Worm (Caenorhabditis elegans) whole organism, L2 larva: Measurements from ENCODE around the gene let-754.

Experiments
- R02D3.7 ChIP-seq: fragments of 150-350 bp; optimal IDR thresholded peaks from 2 replicates; lab custom pipeline; 2014; ENCODE audit warnings: missing biosample characterization, missing genetic modification characterization
- ZK546.5 ChIP-seq: sonication (generic microtip); optimal IDR thresholded peaks from 2 replicates; lab custom pipeline; 2017; ENCODE audit warnings: missing biosample characterization, missing genetic modification characterization
- aly-2 ChIP-seq: fragments of 150-350 bp; optimal IDR thresholded peaks from 2 replicates; lab custom pipeline; 2014; ENCODE audit warnings: missing biosample characterization, missing genetic modification characterization
- ama-1 ChIP-seq: fragments of 150-350 bp; optimal IDR thresholded peaks from 2 replicates; lab custom pipeline; 2018; ENCODE audit warnings: inconsistent platforms
- blmp-1 ChIP-seq: sonication (generic microtip); optimal IDR thresholded peaks from 2 replicates; lab custom pipeline; 2017; ENCODE audit warnings: missing genetic modification characterization, mild to moderate bottlenecking, missing compliant biosample characterization, antibody characterized with exemption, moderate library complexity; ENCODE audit not compliant: insufficient read depth
- ceh-16 ChIP-seq: fragments of 150-350 bp; optimal IDR thresholded peaks from 2 replicates; lab custom pipeline; 2014; ENCODE audit warnings: missing biosample characterization, missing genetic modification characterization
- crh-2 ChIP-seq: sonication (generic microtip); optimal IDR thresholded peaks from 2 replicates; lab custom pipeline; 2017; ENCODE audit warnings: missing biosample characterization, missing genetic modification characterization
- dmd-4 ChIP-seq: sonication (generic microtip); optimal IDR thresholded peaks from 2 replicates; lab custom pipeline; 2017; ENCODE audit warnings: missing biosample characterization, missing genetic modification characterization
- egl-27 ChIP-seq: sonication (generic microtip); optimal IDR thresholded peaks from 3 replicates; lab custom pipeline; 2017; ENCODE audit warnings: missing biosample characterization, missing genetic modification reagents, missing genetic modification characterization
- elt-3 ChIP-seq: sonication (generic microtip); optimal IDR thresholded peaks from 2 replicates; lab custom pipeline; 2017; ENCODE audit warnings: missing biosample characterization, missing genetic modification characterization
- fos-1 ChIP-seq: fragments of 150-350 bp; optimal IDR thresholded peaks from 2 replicates; lab custom pipeline; 2014; ENCODE audit warnings: missing biosample characterization, missing genetic modification characterization
- gmeb-1 ChIP-seq: fragments of 150-350 bp; optimal IDR thresholded peaks from 2 replicates; lab custom pipeline; 2014; ENCODE audit warnings: missing biosample characterization, missing genetic modification characterization
- lin-11 ChIP-seq: fragments of 150-350 bp; sonication (generic microtip); optimal IDR thresholded peaks from 2 replicates; lab custom pipeline; 2014; ENCODE audit warnings: missing biosample characterization, missing genetic modification characterization, inconsistent platforms, mixed read lengths
- lin-13 ChIP-seq: fragments of 150-350 bp; optimal IDR thresholded peaks from 2 replicates; lab custom pipeline; 2014; ENCODE audit warnings: missing biosample characterization, missing genetic modification reagents, missing genetic modification characterization
- lin-39 ChIP-seq: fragments of 150-350 bp; optimal IDR thresholded peaks from 2 replicates; lab custom pipeline; 2014; ENCODE audit warnings: missing biosample characterization, missing genetic modification reagents, missing genetic modification characterization
- lsy-2 ChIP-seq, 2 experiments: fragments of 150-350 bp in 1 of 2; sonication (generic microtip) in 1 of 2; optimal IDR thresholded peaks; 2 replicates each; lab custom pipeline; 2014 to 2017; ENCODE audit warnings: missing biosample characterization in 2 of 2, missing genetic modification characterization in 2 of 2
- mbf-1 ChIP-seq: sonication (generic microtip); optimal IDR thresholded peaks from 2 replicates; lab custom pipeline; 2017; ENCODE audit warnings: missing biosample characterization, missing genetic modification characterization
- nhr-11 ChIP-seq: fragments of 150-350 bp; optimal IDR thresholded peaks from 2 replicates; lab custom pipeline; 2014; ENCODE audit warnings: missing biosample characterization, missing genetic modification characterization
- nhr-12 ChIP-seq: fragments of 150-350 bp; optimal IDR thresholded peaks from 2 replicates; lab custom pipeline; 2014; ENCODE audit warnings: missing biosample characterization, missing genetic modification characterization
- nhr-129 ChIP-seq: fragments of 150-350 bp; optimal IDR thresholded peaks from 2 replicates; lab custom pipeline; 2014; ENCODE audit warnings: missing biosample characterization, missing genetic modification characterization
- nhr-21 ChIP-seq: fragments of 150-350 bp; optimal IDR thresholded peaks from 2 replicates; lab custom pipeline; 2014; ENCODE audit warnings: missing biosample characterization, missing genetic modification characterization
- nhr-23 ChIP-seq: fragments of 150-350 bp; optimal IDR thresholded peaks from 2 replicates; lab custom pipeline; 2014; ENCODE audit warnings: missing biosample characterization, missing genetic modification reagents, missing genetic modification characterization
- nhr-237 ChIP-seq: fragments of 150-350 bp; optimal IDR thresholded peaks from 2 replicates; lab custom pipeline; 2014; ENCODE audit warnings: missing biosample characterization, missing genetic modification characterization
- nhr-6 ChIP-seq: fragments of 150-350 bp; optimal IDR thresholded peaks from 2 replicates; lab custom pipeline; 2014; ENCODE audit warnings: missing biosample characterization, missing genetic modification characterization
- nhr-77 ChIP-seq: fragments of 150-350 bp; optimal IDR thresholded peaks from 2 replicates; lab custom pipeline; 2014; ENCODE audit warnings: missing biosample characterization, missing genetic modification characterization
- peb-1 ChIP-seq: fragments of 150-350 bp; optimal IDR thresholded peaks from 2 replicates; lab custom pipeline; 2014; ENCODE audit warnings: missing biosample characterization, missing genetic modification characterization
- sem-4 ChIP-seq: fragments of 150-350 bp; optimal IDR thresholded peaks from 2 replicates; lab custom pipeline; 2014; ENCODE audit warnings: missing biosample characterization, missing genetic modification reagents, missing genetic modification characterization
- sma-3 ChIP-seq: sonication (generic microtip); optimal IDR thresholded peaks from 2 replicates; lab custom pipeline; 2016; ENCODE audit warnings: missing genetic modification reagents, missing genetic modification characterization, missing compliant biosample characterization
- sma-9 ChIP-seq, 2 experiments: fragments of 150-350 bp in 1 of 2; sonication (generic microtip) in 1 of 2; optimal IDR thresholded peaks; 2 replicates each; lab custom pipeline; 2014 to 2016; ENCODE audit warnings: missing genetic modification characterization in 2 of 2, mild to moderate bottlenecking in 1 of 2, missing biosample characterization in 1 of 2, missing compliant biosample characterization in 1 of 2, missing genetic modification reagents in 1 of 2, moderate library complexity in 1 of 2
- unc-39 ChIP-seq: fragments of 150-350 bp; optimal IDR thresholded peaks from 2 replicates; lab custom pipeline; 2014; ENCODE audit warnings: missing biosample characterization, missing genetic modification characterization
- unc-55 ChIP-seq: fragments of 150-350 bp; sonication (generic microtip); optimal IDR thresholded peaks from 3 replicates; lab custom pipeline; 2014; ENCODE audit warnings: missing biosample characterization, missing genetic modification reagents, missing genetic modification characterization
- ztf-1 ChIP-seq: fragments of 200-800 bp; sonication (Bioruptor generic); conservative IDR thresholded peaks from 2 replicates; pipeline ENCODE4 v1.3.6; 2022; ENCODE audit warnings: missing genetic modification characterization, missing compliant biosample characterization
- ztf-11 ChIP-seq: sonication (generic microtip); optimal IDR thresholded peaks from 2 replicates; lab custom pipeline; 2017; ENCODE audit warnings: missing biosample characterization, missing genetic modification characterization
- ztf-4 ChIP-seq: fragments of 150-350 bp; optimal IDR thresholded peaks from 2 replicates; lab custom pipeline; 2014; ENCODE audit warnings: missing biosample characterization, missing genetic modification characterization

The let-754 gene

ce11 chrIII:7925968-7926367 is 27.1 kb downstream of the let-754 start:
- no peak for TF ChIP-seq ZK546.5 (tag; lab: Kevin White, UChicago)
- no peak for TF ChIP-seq peb-1 (tag; lab: Kevin White, UChicago)
- no peak for TF ChIP-seq lsy-2 (tag; optimal IDR thresholded peaks at IDR 0.05; lab: Kevin White, UChicago)
- no peak for TF ChIP-seq sma-9 (GFP tag; optimal IDR thresholded peaks at IDR 0.05; lab: Kevin White, UChicago)
- TF ChIP-seq sma-9 (tag; optimal IDR thresholded peaks at IDR 0.05; lab: Kevin White, UChicago) = no peak
- no peak for TF ChIP-seq lin-11 (tag; lab: Kevin White, UChicago)
- no peak for TF ChIP-seq nhr-237
- TF ChIP-seq gmeb-1 = no peak

DNA sequence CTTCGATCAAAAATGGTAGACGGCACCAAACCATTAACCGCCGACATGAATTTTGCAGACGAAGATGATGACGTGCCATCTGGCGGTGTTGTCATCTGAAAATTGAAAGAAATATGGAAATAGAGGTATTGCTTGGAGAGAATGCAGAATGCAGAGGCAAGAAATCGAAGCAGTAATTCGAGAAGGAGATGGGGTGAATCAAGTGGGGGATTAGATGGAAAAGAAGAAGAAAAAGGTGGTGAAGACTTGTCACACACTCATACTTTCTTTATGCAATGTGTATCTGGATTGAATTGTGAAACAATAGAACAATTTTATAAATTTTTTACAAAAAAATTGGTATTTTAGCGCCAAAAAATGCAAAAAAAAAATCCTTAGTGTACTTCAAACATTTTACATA is 28.3 kb downstream of the let-754 start, which contains the start of gene tag-250:
Gene tag-250 (minus strand): TSS at position 101 of the 400 bp plus-strand sequence.
- no peak for TF ChIP-seq nhr-21 (tag; lab: Kevin White, UChicago)
- TF ChIP-seq ZK546.5 (tag; lab: Kevin White, UChicago) = no peak
- no peak for TF ChIP-seq nhr-6
- no peak for TF ChIP-seq unc-39
- no peak for TF ChIP-seq ztf-4 (tag; lab: Kevin White, UChicago)
- TF ChIP-seq nhr-23 (tag; lab: Kevin White, UChicago) = no peak
- no peak for TF ChIP-seq nhr-129 (tag; lab: Kevin White, UChicago)
- no peak for TF ChIP-seq fos-1 (tag; lab: Kevin White, UChicago)
- TF ChIP-seq crh-2 (tag; lab: Kevin White, UChicago) = no peak
- TF ChIP-seq R02D3.7 (tag; lab: Kevin White, UChicago) = no peak
- no peak for TF ChIP-seq unc-55 (GFP tag; lab: Kevin White, UChicago)
- TF ChIP-seq sma-3 (GFP tag; lab: Kevin White, UChicago) = no peak
- TF ChIP-seq nhr-12 (tag; lab: Kevin White, UChicago) = no peak
- no peak for TF ChIP-seq ztf-11 (tag; lab: Kevin White, UChicago)
- TF ChIP-seq gmeb-1 = no peak
- no peak for TF ChIP-seq peb-1 (tag; lab: Kevin White, UChicago)
- TF ChIP-seq ceh-16 (tag; lab: Kevin White, UChicago) = no peak
- no peak for TF ChIP-seq lin-39 (tag; lab: Kevin White, UChicago)
- no peak for TF ChIP-seq blmp-1 (tag; lab: Kevin White, UChicago)
- no peak for TF ChIP-seq dmd-4 (tag; lab: Kevin White, UChicago)

DNA sequence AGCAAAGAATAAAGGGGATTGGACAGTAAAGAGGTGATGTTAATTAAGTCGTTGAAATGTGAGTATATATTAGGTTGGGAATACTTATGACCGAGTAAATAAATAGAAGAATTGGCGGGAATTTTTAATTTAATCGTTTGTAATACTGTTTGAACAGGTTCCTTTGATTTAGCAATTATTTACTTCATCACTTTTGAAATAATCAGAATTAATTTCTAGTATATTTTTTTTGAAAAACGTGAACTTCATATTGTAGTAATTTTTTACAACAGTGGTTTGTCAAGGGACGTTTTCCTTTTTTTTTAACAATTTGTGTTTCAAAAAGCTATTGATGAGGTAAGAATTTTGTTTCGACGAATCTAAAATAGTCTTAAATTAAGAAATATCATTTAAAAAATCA is 30.9 kb downstream of the let-754 start, which contains the start of gene C29E4.17:
Gene C29E4.17 (plus strand): TSS at position 301 of the 400 bp plus-strand sequence.
- TF ChIP-seq nhr-77 (tag; lab: Kevin White, UChicago) (no peak), nhr-12 (tag; lab: Kevin White, UChicago) (no peak), mbf-1 (tag; lab: Kevin White, UChicago) (no peak), aly-2 (tag; lab: Kevin White, UChicago) (no peak), egl-27 (tag; lab: Kevin White, UChicago) (no peak), nhr-23 (tag; lab: Kevin White, UChicago) (no peak), ztf-11 (tag; lab: Kevin White, UChicago) (no peak), ama-1 (no peak), fos-1 (tag; lab: Kevin White, UChicago) (no peak), sem-4 (tag; lab: Kevin White, UChicago) (no peak)

ce11 chrIII:7919823-7920222 is 33.3 kb downstream of the let-754 start, which contains the start of gene C29E4.14:
C29E4.14 (plus strand) TSS chrIII:7920123.
- TF ChIP-seq elt-3 = no peak
- no peak for TF ChIP-seq ZK546.5 (tag; lab: Kevin White, UChicago)
- no peak for TF ChIP-seq crh-2 (tag; lab: Kevin White, UChicago)
- no peak for TF ChIP-seq lin-13 (GFP tag; lab: Kevin White, UChicago)
- TF ChIP-seq ztf-1 = no peak
- no peak for TF ChIP-seq unc-55 (GFP tag; lab: Kevin White, UChicago)
- TF ChIP-seq ama-1 = no peak
- no peak for TF ChIP-seq ceh-16 (tag; lab: Kevin White, UChicago)
- no peak for TF ChIP-seq dmd-4 (tag; lab: Kevin White, UChicago)
- no peak for TF ChIP-seq lin-11 (tag; lab: Kevin White, UChicago)
- no peak for TF ChIP-seq nhr-11 (tag; lab: Kevin White, UChicago)
- no peak for TF ChIP-seq nhr-6

ce11 chrIII:7917667-7918066 is 35.4 kb downstream of the let-754 start, which contains the start of gene gly-3:
gly-3 (minus strand) TSS chrIII:7917767.
- TF ChIP-seq peb-1 (tag; lab: Kevin White, UChicago) = no peak
